Worm (Caenorhabditis elegans) whole organism, L1 larva: ENCODE results near the gene tkr-2.
"Not testable (repeated sequence)": the region's sequence is repeated elsewhere in the genome, so short reads cannot be mapped to it uniquely, and the experiment has no call there.

Source experiments
- C34B4.2 ChIP-seq: sonication (generic microtip); optimal IDR thresholded peaks from 2 replicates; lab custom pipeline; 2017; ENCODE audit warnings: mild to moderate bottlenecking, missing genetic modification characterization, missing compliant biosample characterization
- aha-1 ChIP-seq: fragments of 150-350 bp; optimal IDR thresholded peaks from 2 replicates; lab custom pipeline; 2014; ENCODE audit warnings: missing biosample characterization, missing genetic modification characterization
- ceh-82 ChIP-seq, 3 experiments: fragments of 150-350 bp in 1 of 3; sonication (generic microtip) in 2 of 3; optimal IDR thresholded peaks; 2 replicates each; lab custom pipeline; 2014 to 2017; ENCODE audit warnings: missing biosample characterization in 3 of 3, missing genetic modification characterization in 3 of 3
- ceh-88 ChIP-seq: fragments of 200-800 bp; sonication (Bioruptor generic); IDR thresholded peaks from 2 replicates; pipeline ENCODE4 v1.3.6; 2022; ENCODE audit warnings: missing genetic modification characterization, missing compliant biosample characterization
- ceh-90 ChIP-seq: sonication (generic microtip); optimal IDR thresholded peaks from 2 replicates; lab custom pipeline; 2016; ENCODE audit warnings: missing genetic modification characterization, missing compliant biosample characterization
- egl-13 ChIP-seq: sonication (generic microtip); optimal IDR thresholded peaks from 2 replicates; lab custom pipeline; 2016; ENCODE audit warnings: missing genotype, missing genetic modification reagents, missing genetic modification characterization, missing compliant biosample characterization
- egl-27 ChIP-seq, 2 experiments: fragments of 150-350 bp in 1 of 2; sonication (generic microtip); optimal IDR thresholded peaks; 3 replicates each; lab custom pipeline; 2017 to 2018; ENCODE audit warnings: missing biosample characterization in 2 of 2, missing genetic modification characterization in 2 of 2, missing genetic modification reagents in 2 of 2
- elt-2 ChIP-seq: sonication (generic microtip); optimal IDR thresholded peaks from 2 replicates; lab custom pipeline; 2016; ENCODE audit warnings: missing genetic modification characterization, mild to moderate bottlenecking, inconsistent platforms, missing compliant biosample characterization, missing genetic modification reagents
- fkh-10 ChIP-seq: sonication (generic microtip); optimal IDR thresholded peaks from 2 replicates; lab custom pipeline; 2017; ENCODE audit warnings: missing biosample characterization, missing genetic modification reagents, missing genetic modification characterization
- fkh-8 ChIP-seq: sonication (generic microtip); optimal IDR thresholded peaks from 2 replicates; lab custom pipeline; 2016; ENCODE audit warnings: mild to moderate bottlenecking, missing genetic modification characterization, missing compliant biosample characterization
- hlh-17 ChIP-seq: fragments of 200-800 bp; sonication (Bioruptor generic); optimal IDR thresholded peaks from 2 replicates; lab custom pipeline; 2018; ENCODE audit warnings: missing genetic modification characterization, mild to moderate bottlenecking, missing compliant biosample characterization, moderate library complexity, borderline replicate concordance
- hlh-4 ChIP-seq: sonication (generic microtip); optimal IDR thresholded peaks from 2 replicates; lab custom pipeline; 2016; ENCODE audit warnings: mild to moderate bottlenecking, missing genetic modification characterization, missing compliant biosample characterization
- lin-35 ChIP-seq, 2 experiments: fragments of 150-350 bp; optimal IDR thresholded peaks; 2 replicates each; lab custom pipeline; 2014; ENCODE audit warnings: missing biosample characterization in 2 of 2, missing genetic modification characterization in 2 of 2, missing genetic modification reagents in 2 of 2
- lin-39 ChIP-seq: fragments of 150-350 bp; optimal IDR thresholded peaks from 2 replicates; lab custom pipeline; 2014; ENCODE audit warnings: missing biosample characterization, missing genetic modification reagents, missing genetic modification characterization
- lir-3 ChIP-seq: sonication (generic microtip); optimal IDR thresholded peaks from 2 replicates; lab custom pipeline; 2016; ENCODE audit warnings: mild to moderate bottlenecking, missing genetic modification characterization, moderate library complexity, missing compliant biosample characterization; ENCODE audit not compliant: poor library complexity
- mab-9 ChIP-seq: fragments of 200-800 bp; sonication (Bioruptor generic); IDR thresholded peaks from 2 replicates; pipeline ENCODE4 v1.3.6; 2022; ENCODE audit warnings: missing genetic modification reagents, missing genetic modification characterization, missing compliant biosample characterization
- nhr-11 ChIP-seq: fragments of 150-350 bp; optimal IDR thresholded peaks from 2 replicates; lab custom pipeline; 2014; ENCODE audit warnings: missing biosample characterization, missing genetic modification characterization
- nhr-47 ChIP-seq: sonication (generic microtip); optimal IDR thresholded peaks from 2 replicates; lab custom pipeline; 2016; ENCODE audit warnings: mild to moderate bottlenecking, missing genetic modification characterization, moderate library complexity, missing compliant biosample characterization
- nhr-71 ChIP-seq: sonication (generic microtip); optimal IDR thresholded peaks from 2 replicates; lab custom pipeline; 2016; ENCODE audit warnings: mild to moderate bottlenecking, missing genetic modification characterization, moderate library complexity, missing compliant biosample characterization
- nhr-77 ChIP-seq: fragments of 150-350 bp; optimal IDR thresholded peaks from 2 replicates; lab custom pipeline; 2014; ENCODE audit warnings: missing biosample characterization, missing genetic modification characterization
- nhr-90 ChIP-seq: sonication (generic microtip); optimal IDR thresholded peaks from 2 replicates; lab custom pipeline; 2016; ENCODE audit warnings: mild to moderate bottlenecking, missing genetic modification characterization, missing compliant biosample characterization; ENCODE audit not compliant: poor library complexity
- pag-3 ChIP-seq: sonication (generic microtip); optimal IDR thresholded peaks from 2 replicates; lab custom pipeline; 2017; ENCODE audit warnings: missing genetic modification characterization, mild to moderate bottlenecking, missing compliant biosample characterization, antibody characterized with exemption, borderline replicate concordance; ENCODE audit not compliant: insufficient read depth
- pax-3 ChIP-seq: fragments of 200-800 bp; sonication (Bioruptor generic); optimal IDR thresholded peaks from 2 replicates; lab custom pipeline; 2018; ENCODE audit warnings: mild to moderate bottlenecking, missing genetic modification characterization, moderate library complexity, missing compliant biosample characterization
- pqm-1 ChIP-seq: sonication (generic microtip); optimal IDR thresholded peaks from 3 replicates; lab custom pipeline; 2017; ENCODE audit warnings: missing biosample characterization, missing genetic modification characterization
- skn-1 ChIP-seq: fragments of 150-350 bp; optimal IDR thresholded peaks from 2 replicates; lab custom pipeline; 2014; ENCODE audit warnings: missing biosample characterization, missing genetic modification characterization
- snpc-4 ChIP-seq: fragments of 150-350 bp; optimal IDR thresholded peaks from 2 replicates; lab custom pipeline; 2014; ENCODE audit warnings: missing biosample characterization, missing genetic modification characterization
- snu-23 ChIP-seq: sonication (generic microtip); optimal IDR thresholded peaks from 2 replicates; lab custom pipeline; 2016; ENCODE audit warnings: missing genetic modification characterization, missing compliant biosample characterization
- sox-4 ChIP-seq: sonication (generic microtip); optimal IDR thresholded peaks from 2 replicates; lab custom pipeline; 2016; ENCODE audit warnings: missing genetic modification characterization, missing compliant biosample characterization
- swsn-7 ChIP-seq: sonication (generic microtip); optimal IDR thresholded peaks from 2 replicates; lab custom pipeline; 2016; ENCODE audit warnings: missing genetic modification characterization, missing compliant biosample characterization
- unc-86 ChIP-seq: sonication (generic microtip); optimal IDR thresholded peaks from 2 replicates; lab custom pipeline; 2016; ENCODE audit warnings: missing genetic modification characterization, missing compliant biosample characterization
- xbp-1 ChIP-seq: sonication (generic microtip); optimal IDR thresholded peaks from 2 replicates; lab custom pipeline; 2016; ENCODE audit warnings: missing genetic modification characterization, missing compliant biosample characterization

The tkr-2 gene

ce11 chrIV:6249591-6249990 is 47.7 kb downstream of the tkr-2 start, which contains the start of gene F58F9.1 (continued):
- TF ChIP-seq nhr-77 (tag; lab: Kevin White, UChicago) (no peak), egl-13 (tag; lab: Kevin White, UChicago) (peak; percentile 9), nhr-47 (tag; lab: Kevin White, UChicago) (peak; percentile 29), pax-3 (tag; lab: Kevin White, UChicago) (no peak), lin-35 (GFP tag; optimal IDR thresholded peaks at IDR 0.05; lab: Kevin White, UChicago) (no peak), unc-86 (tag; lab: Kevin White, UChicago) (no peak), sox-4 (tag; lab: Kevin White, UChicago) (no peak), C34B4.2 (no peak), lin-39 (no peak), pag-3 (tag; lab: Kevin White, UChicago) (no peak), nhr-90 (tag; lab: Kevin White, UChicago) (no peak), ceh-88 (no peak), swsn-7 (tag; lab: Kevin White, UChicago) (peak; percentile 4), fkh-10 (GFP tag; lab: Kevin White, UChicago) (no peak), aha-1 (no peak), lir-3 (tag; lab: Kevin White, UChicago) (no peak), ceh-90 (tag; lab: Kevin White, UChicago) (no peak), hlh-4 (tag; lab: Kevin White, UChicago) (no peak), snu-23 (GFP tag; lab: Kevin White, UChicago) (no peak), fkh-8 (no peak)

ce11 chrIV:6253000-6253399 is 51.1 kb downstream of the tkr-2 start, which contains the start of gene T13A10.2:
Gene T13A10.2, plus strand, starts transcription at chrIV:6253300.
- not testable (repeated sequence) for TF ChIP-seq nhr-47 (tag; lab: Kevin White, UChicago); mab-9; fkh-8

- TF ChIP-seq skn-1 (tag; lab: Kevin White, UChicago) (no peak), xbp-1 (tag; lab: Kevin White, UChicago) (no peak), nhr-71 (tag; lab: Kevin White, UChicago) (no peak), pag-3 (tag; lab: Kevin White, UChicago) (no peak), pqm-1 (tag; lab: Kevin White, UChicago) (no peak), hlh-17 (no peak), nhr-11 (tag; lab: Kevin White, UChicago) (no peak), elt-2 (no peak), fkh-8 (no peak), egl-27 (tag; optimal IDR thresholded peaks at IDR 0.05; lab: Kevin White, UChicago) (no peak), ceh-82 (tag; optimal IDR thresholded peaks at IDR 0.05; lab: Kevin White, UChicago) (no peak), snpc-4 (tag; lab: Kevin White, UChicago) (no peak)
Measured at ce11 chrIV:6254635-6255034, 52.8 kb downstream of the tkr-2 start, which contains the start of gene T13A10.64. Gene T13A10.64, plus strand, starts transcription at chrIV:6254935.
